Worm (Caenorhabditis elegans) whole organism, L3 larva: ENCODE data around the gene snb-2.

Experiments used
- R02D3.7 ChIP-seq: fragments of 150-350 bp; optimal IDR thresholded peaks from 2 replicates; lab custom pipeline; 2014; ENCODE audit warnings: missing biosample characterization, missing genetic modification characterization
- ZK546.5 ChIP-seq: sonication (generic microtip); optimal IDR thresholded peaks from 2 replicates; lab custom pipeline; 2017; ENCODE audit warnings: missing biosample characterization, missing genetic modification characterization
- aly-2 ChIP-seq: fragments of 150-350 bp; optimal IDR thresholded peaks from 2 replicates; lab custom pipeline; 2014; ENCODE audit warnings: missing biosample characterization, missing genetic modification characterization
- ama-1 ChIP-seq: fragments of 150-350 bp; optimal IDR thresholded peaks from 2 replicates; lab custom pipeline; 2018
- ceh-16 ChIP-seq: sonication (generic microtip); optimal IDR thresholded peaks from 2 replicates; lab custom pipeline; 2017; ENCODE audit warnings: missing biosample characterization, missing genetic modification characterization
- ceh-28 ChIP-seq: fragments of 150-350 bp; optimal IDR thresholded peaks from 2 replicates; lab custom pipeline; 2014; ENCODE audit warnings: missing biosample characterization, missing genetic modification reagents, missing genetic modification characterization
- ceh-82 ChIP-seq: fragments of 150-350 bp; optimal IDR thresholded peaks from 2 replicates; lab custom pipeline; 2014; ENCODE audit warnings: missing biosample characterization, missing genetic modification characterization
- ceh-9 ChIP-seq: sonication (generic microtip); optimal IDR thresholded peaks from 2 replicates; lab custom pipeline; 2018; ENCODE audit warnings: missing biosample characterization, missing genetic modification characterization
- daf-12 ChIP-seq: fragments of 150-350 bp; optimal IDR thresholded peaks from 2 replicates; lab custom pipeline; 2014; ENCODE audit warnings: missing biosample characterization, missing genetic modification reagents, missing genetic modification characterization
- egl-27 ChIP-seq: sonication (generic microtip); optimal IDR thresholded peaks from 4 replicates; lab custom pipeline; 2017; ENCODE audit warnings: missing biosample characterization, missing genetic modification reagents, missing genetic modification characterization
- egl-5 ChIP-seq: fragments of 150-350 bp; optimal IDR thresholded peaks from 2 replicates; lab custom pipeline; 2017; ENCODE audit warnings: missing biosample characterization, missing genetic modification reagents, missing genetic modification characterization, inconsistent platforms
- elt-1 ChIP-seq: fragments of 150-350 bp; optimal IDR thresholded peaks from 2 replicates; lab custom pipeline; 2014; ENCODE audit warnings: missing biosample characterization, missing genetic modification characterization
- elt-2 ChIP-seq: sonication (generic microtip); optimal IDR thresholded peaks from 2 replicates; lab custom pipeline; 2016; ENCODE audit warnings: missing genetic modification reagents, mild to moderate bottlenecking, missing genetic modification characterization, missing compliant biosample characterization
- elt-3 ChIP-seq, 3 experiments: fragments of 150-350 bp in 1 of 3; sonication (generic microtip) in 2 of 3; optimal IDR thresholded peaks; 2 replicates in 2 of 3; 4 replicates in 1 of 3; lab custom pipeline; 2014 to 2017; ENCODE audit warnings: missing biosample characterization in 3 of 3, missing genetic modification characterization in 3 of 3
- eor-1 ChIP-seq, 2 experiments: fragments of 150-350 bp; optimal IDR thresholded peaks; 2 replicates each; lab custom pipeline; 2014 to 2018; ENCODE audit warnings: missing biosample characterization in 2 of 2, missing genetic modification characterization in 2 of 2
- fkh-10 ChIP-seq: sonication (generic microtip); optimal IDR thresholded peaks from 2 replicates; lab custom pipeline; 2017; ENCODE audit warnings: missing biosample characterization, missing genetic modification reagents, missing genetic modification characterization
- fkh-2 ChIP-seq: fragments of 150-350 bp; optimal IDR thresholded peaks from 2 replicates; lab custom pipeline; 2014; ENCODE audit warnings: missing biosample characterization, missing genetic modification reagents, missing genetic modification characterization
- fos-1 ChIP-seq: fragments of 150-350 bp; optimal IDR thresholded peaks from 2 replicates; lab custom pipeline; 2014; ENCODE audit warnings: missing biosample characterization, missing genetic modification characterization
- hmg-11 ChIP-seq: sonication (generic microtip); optimal IDR thresholded peaks from 2 replicates; lab custom pipeline; 2016; ENCODE audit warnings: missing genetic modification characterization, missing compliant biosample characterization
- jun-1 ChIP-seq: fragments of 150-350 bp; optimal IDR thresholded peaks from 2 replicates; lab custom pipeline; 2014; ENCODE audit warnings: missing biosample characterization, missing genetic modification reagents, missing genetic modification characterization
- lin-15B ChIP-seq: fragments of 150-350 bp; optimal IDR thresholded peaks from 2 replicates; lab custom pipeline; 2014; ENCODE audit warnings: missing biosample characterization, missing genetic modification characterization
- lin-39 ChIP-seq: fragments of 150-350 bp; optimal IDR thresholded peaks from 2 replicates; lab custom pipeline; 2018; ENCODE audit warnings: missing biosample characterization, missing genetic modification reagents, missing genetic modification characterization
- lsy-12 ChIP-seq: sonication (generic microtip); optimal IDR thresholded peaks from 2 replicates; lab custom pipeline; 2016; ENCODE audit warnings: mild to moderate bottlenecking, missing genetic modification characterization, missing compliant biosample characterization
- mdl-1 ChIP-seq: fragments of 150-350 bp; optimal IDR thresholded peaks from 2 replicates; lab custom pipeline; 2014; ENCODE audit warnings: missing biosample characterization, missing genetic modification characterization
- mml-1 ChIP-seq: fragments of 150-350 bp; sonication (generic microtip); optimal IDR thresholded peaks from 3 replicates; lab custom pipeline; 2014; ENCODE audit warnings: missing biosample characterization, missing genetic modification characterization
- nfya-1 ChIP-seq: sonication (generic microtip); optimal IDR thresholded peaks from 2 replicates; lab custom pipeline; 2017; ENCODE audit warnings: missing genetic modification characterization, mild to moderate bottlenecking, missing compliant biosample characterization, antibody characterized with exemption, moderate library complexity; ENCODE audit not compliant: insufficient read depth
- nhr-11 ChIP-seq: fragments of 150-350 bp; optimal IDR thresholded peaks from 2 replicates; lab custom pipeline; 2014; ENCODE audit warnings: missing biosample characterization, missing genetic modification characterization
- nhr-12 ChIP-seq: fragments of 150-350 bp; optimal IDR thresholded peaks from 2 replicates; lab custom pipeline; 2014; ENCODE audit warnings: missing biosample characterization, missing genetic modification characterization
- nhr-23 ChIP-seq: fragments of 150-350 bp; optimal IDR thresholded peaks from 2 replicates; lab custom pipeline; 2014; ENCODE audit warnings: missing biosample characterization, missing genetic modification reagents, missing genetic modification characterization
- nhr-237 ChIP-seq: fragments of 150-350 bp; optimal IDR thresholded peaks from 2 replicates; lab custom pipeline; 2014; ENCODE audit warnings: missing biosample characterization, missing genetic modification characterization
- nhr-25 ChIP-seq: sonication (generic microtip); optimal IDR thresholded peaks from 2 replicates; lab custom pipeline; 2017; ENCODE audit warnings: missing biosample characterization, missing genetic modification characterization
- nhr-28 ChIP-seq: fragments of 150-350 bp; optimal IDR thresholded peaks from 2 replicates; lab custom pipeline; 2014; ENCODE audit warnings: missing biosample characterization, missing genetic modification characterization
- nhr-43 ChIP-seq: sonication (generic microtip); optimal IDR thresholded peaks from 2 replicates; lab custom pipeline; 2016; ENCODE audit warnings: mild to moderate bottlenecking, missing genetic modification characterization, missing compliant biosample characterization; ENCODE audit not compliant: poor library complexity, severe bottlenecking
- nhr-67 ChIP-seq: fragments of 150-350 bp; optimal IDR thresholded peaks from 2 replicates; lab custom pipeline; 2014; ENCODE audit warnings: missing biosample characterization, missing genetic modification characterization
- nhr-76 ChIP-seq: fragments of 150-350 bp; sonication (generic microtip); optimal IDR thresholded peaks from 5 replicates; lab custom pipeline; 2014; ENCODE audit warnings: missing biosample characterization, missing genetic modification characterization
- nhr-77 ChIP-seq: fragments of 150-350 bp; optimal IDR thresholded peaks from 2 replicates; lab custom pipeline; 2014; ENCODE audit warnings: missing biosample characterization, missing genetic modification characterization
- pha-4 ChIP-seq: fragments of 150-350 bp; optimal IDR thresholded peaks from 2 replicates; lab custom pipeline; 2014; ENCODE audit warnings: missing biosample characterization, missing genetic modification reagents, missing genetic modification characterization
- pqm-1 ChIP-seq: fragments of 150-350 bp; optimal IDR thresholded peaks from 2 replicates; lab custom pipeline; 2017; ENCODE audit warnings: missing biosample characterization, missing genetic modification characterization, inconsistent platforms
- sea-2 ChIP-seq: fragments of 150-350 bp; sonication (generic microtip); optimal IDR thresholded peaks from 4 replicates; lab custom pipeline; 2014; ENCODE audit warnings: missing biosample characterization, missing genetic modification reagents, missing genetic modification characterization
- skn-1 ChIP-seq: fragments of 150-350 bp; optimal IDR thresholded peaks from 2 replicates; lab custom pipeline; 2014; ENCODE audit warnings: missing biosample characterization, missing genetic modification characterization
- snpc-4 ChIP-seq: fragments of 150-350 bp; optimal IDR thresholded peaks from 2 replicates; lab custom pipeline; 2014; ENCODE audit warnings: missing biosample characterization, missing genetic modification characterization
- tbx-2 ChIP-seq: sonication (generic microtip); optimal IDR thresholded peaks from 2 replicates; lab custom pipeline; 2016; ENCODE audit warnings: mild to moderate bottlenecking, missing genetic modification characterization, missing compliant biosample characterization
- unc-39 ChIP-seq: sonication (generic microtip); optimal IDR thresholded peaks from 4 replicates; lab custom pipeline; 2017; ENCODE audit warnings: missing biosample characterization, missing genetic modification characterization
- unc-62 ChIP-seq: fragments of 150-350 bp; sonication (generic microtip); optimal IDR thresholded peaks from 4 replicates; lab custom pipeline; 2014; ENCODE audit warnings: missing biosample characterization, missing genetic modification reagents, missing genetic modification characterization
- zag-1 ChIP-seq: fragments of 150-350 bp; optimal IDR thresholded peaks from 2 replicates; lab custom pipeline; 2014; ENCODE audit warnings: missing biosample characterization, missing genetic modification characterization
- ztf-11 ChIP-seq: fragments of 150-350 bp; optimal IDR thresholded peaks from 2 replicates; lab custom pipeline; 2014; ENCODE audit warnings: missing biosample characterization, missing genetic modification characterization
- ztf-4 ChIP-seq: fragments of 150-350 bp; optimal IDR thresholded peaks from 2 replicates; lab custom pipeline; 2014; ENCODE audit warnings: missing biosample characterization, missing genetic modification characterization

The snb-2 gene

DNA sequence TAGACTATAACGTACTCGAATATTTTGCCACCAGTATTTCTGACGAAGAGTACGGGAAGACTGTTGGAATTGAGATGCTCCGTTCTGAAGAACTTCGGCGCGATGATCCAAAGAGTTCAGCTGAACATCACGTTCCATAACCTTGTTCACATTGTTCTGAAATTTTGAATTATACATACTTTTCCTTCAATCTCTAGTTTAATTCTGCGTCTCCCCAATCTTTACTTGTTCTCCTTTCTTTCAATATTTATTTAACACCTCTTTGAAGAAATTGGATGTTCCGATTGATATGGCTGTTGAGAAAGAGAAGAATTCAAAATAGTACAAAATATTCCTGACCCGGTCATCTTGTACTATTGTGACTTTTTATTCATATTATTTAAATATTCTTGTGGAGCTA lies 863 bp downstream of the snb-2 start, which contains the start of gene F23H12.3:
TSS of gene F23H12.3 (plus strand) at position 301 of the 400 bp plus-strand sequence.
- TF ChIP-seq pha-4 (peak; percentile 32), aly-2 (no peak)

DNA sequence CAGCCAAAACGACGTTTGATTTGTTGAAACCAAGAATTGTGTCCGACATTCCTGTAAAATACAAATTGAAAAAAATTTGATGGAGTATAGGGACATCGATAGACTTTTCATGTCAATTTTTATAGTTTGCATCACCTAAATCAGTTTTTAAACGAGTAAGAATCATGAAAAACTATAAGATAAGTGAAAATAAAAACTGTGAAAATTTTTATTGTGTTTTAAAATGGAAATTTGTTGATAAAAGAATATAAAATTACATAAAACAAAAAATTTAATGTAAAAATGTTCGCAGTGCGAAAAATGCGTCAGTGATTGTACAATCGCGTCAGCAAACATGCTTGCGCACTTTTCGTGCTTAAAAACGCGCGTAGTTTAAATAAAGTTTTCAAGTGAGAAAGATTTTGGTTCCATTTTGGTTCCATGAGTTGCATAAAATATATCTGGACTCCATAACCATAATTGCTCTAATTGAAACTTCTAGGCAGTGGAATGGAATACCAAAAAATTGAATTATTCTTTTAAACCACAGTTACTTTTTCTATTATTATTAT lies 2.2 kb downstream of the snb-2 start, which contains the start of gene tomm-20:
TSS of gene tomm-20 (minus strand) at position 51 of the 551 bp plus-strand sequence.
- TF ChIP-seq mdl-1 (tag; lab: Kevin White, UChicago) (no peak), nhr-12 (tag; lab: Kevin White, UChicago) (no peak), nhr-67 (tag; lab: Kevin White, UChicago) (no peak), nhr-11 (tag; lab: Kevin White, UChicago) (peak; percentile 53), pha-4 (peak; percentile 95), R02D3.7 (peak; percentile 87), hmg-11 (tag; lab: Kevin White, UChicago) (peak; percentile 70), unc-39 (tag; lab: Kevin White, UChicago) (peak; percentile 19), elt-2 (tag; lab: Kevin White, UChicago) (peak; percentile 69), ceh-9 (tag; lab: Kevin White, UChicago) (no peak), ceh-82 (tag; lab: Kevin White, UChicago) (peak; percentile 64), pqm-1 (tag; lab: Kevin White, UChicago) (peak; percentile 70), nhr-237 (tag; lab: Kevin White, UChicago) (no peak), fkh-2 (tag; lab: Kevin White, UChicago) (no peak), elt-3 (tag; optimal IDR thresholded peaks at IDR 0.05; lab: Kevin White, UChicago) (no peak), ztf-11 (tag; lab: Kevin White, UChicago) (no peak), ceh-28 (tag; lab: Kevin White, UChicago) (peak; percentile 69), mml-1 (no peak), ceh-16 (tag; lab: Kevin White, UChicago) (no peak), ZK546.5 (peak; percentile 32), eor-1 (tag; optimal IDR thresholded peaks at IDR 0.05; lab: Kevin White, UChicago) (no peak), daf-12 (no peak), elt-1 (tag; lab: Kevin White, UChicago) (peak; percentile 29), ztf-4 (tag; lab: Kevin White, UChicago) (peak; percentile 49), egl-27 (peak; percentile 36), egl-5 (peak; percentile 83), sea-2 (GFP tag; lab: Kevin White, UChicago) (no peak), skn-1 (tag; lab: Kevin White, UChicago) (peak; percentile 60), lsy-12 (tag; lab: Kevin White, UChicago) (peak; percentile 91), nhr-28 (peak; percentile 58), zag-1 (tag; lab: Kevin White, UChicago) (no peak), fos-1 (no peak), nhr-76 (tag; lab: Kevin White, UChicago) (no peak), fkh-10 (GFP tag; lab: Kevin White, UChicago) (peak; percentile 66), nhr-77 (peak; percentile 70), lin-15B (tag; lab: Kevin White, UChicago) (peak; percentile 88), unc-62 (GFP tag; lab: Kevin White, UChicago) (no peak), nhr-25 (tag; lab: Kevin White, UChicago) (peak; percentile 87), lin-39 (tag; lab: Kevin White, UChicago) (peak; percentile 66), aly-2 (peak; percentile 57), nfya-1 (tag; lab: Kevin White, UChicago) (peak; percentile 91), snpc-4 (tag; lab: Kevin White, UChicago) (peak; percentile 86), nhr-43 (tag; lab: Kevin White, UChicago) (peak; percentile 95), tbx-2 (tag; lab: Kevin White, UChicago) (peak; percentile 90), jun-1 (tag; lab: Kevin White, UChicago) (peak; percentile 73), nhr-23 (tag; lab: Kevin White, UChicago) (peak; percentile 97), ama-1 (lab: Kevin White, UChicago) (peak; percentile 67)
